Worm (Caenorhabditis elegans): ENCODE measurements around the gene H05C05.4.

H05C05.4 gene

ce11 chrIII:2920281-2920680, 25.7 kb downstream of the H05C05.4 start:
- TF ChIP-seq aly-1 (tag; optimal IDR thresholded peaks at IDR 0.05) (no peak), flt-1 (GFP tag; IDR thresholded peaks at IDR 0.05) (no peak), ets-7 (tag; optimal IDR thresholded peaks at IDR 0.05) (no peak), tra-4 (tag; optimal IDR thresholded peaks at IDR 0.05) (no peak), ama-1 (optimal IDR thresholded peaks at IDR 0.05) (no peak), scrt-1 (GFP tag; IDR thresholded peaks at IDR 0.05) (no peak)

- no peak for TF ChIP-seq sea-1 (GFP tag; conservative IDR thresholded peaks at IDR 0.05)
- no peak for TF ChIP-seq F13C5.2 (tag; optimal IDR thresholded peaks at IDR 0.05)
- TF ChIP-seq pes-1 (GFP tag; IDR thresholded peaks at IDR 0.05): no peak
- TF ChIP-seq tbx-37 (GFP tag; conservative IDR thresholded peaks at IDR 0.05): no peak
- no peak for TF ChIP-seq ceh-13 (GFP tag; optimal IDR thresholded peaks at IDR 0.05)
- no peak for TF ChIP-seq hnd-1 (tag; optimal IDR thresholded peaks at IDR 0.05)
- TF ChIP-seq hmbx-1 (tag; optimal IDR thresholded peaks at IDR 0.05): no peak
- TF ChIP-seq hmg-4 (GFP tag; optimal IDR thresholded peaks at IDR 0.05): no peak
- no peak for TF ChIP-seq flt-1 (GFP tag; IDR thresholded peaks at IDR 0.05)
- no peak for TF ChIP-seq B0310.2 (tag; optimal IDR thresholded peaks at IDR 0.05)
- no peak for TF ChIP-seq tbx-11 (GFP tag; IDR thresholded peaks at IDR 0.05)
- no peak for TF ChIP-seq ets-7 (tag; optimal IDR thresholded peaks at IDR 0.05)
- no peak for TF ChIP-seq ama-1 (optimal IDR thresholded peaks at IDR 0.05)
Observed at ce11 chrIII:2918655-2919054, 27.3 kb downstream of the H05C05.4 start.

- TF ChIP-seq F13C5.2 (tag; optimal IDR thresholded peaks at IDR 0.05): no peak
- TF ChIP-seq hmg-4 (GFP tag; optimal IDR thresholded peaks at IDR 0.05): no peak
Observed at ce11 chrIII:2914029-2914428, 32.0 kb downstream of the H05C05.4 start.

DNA sequence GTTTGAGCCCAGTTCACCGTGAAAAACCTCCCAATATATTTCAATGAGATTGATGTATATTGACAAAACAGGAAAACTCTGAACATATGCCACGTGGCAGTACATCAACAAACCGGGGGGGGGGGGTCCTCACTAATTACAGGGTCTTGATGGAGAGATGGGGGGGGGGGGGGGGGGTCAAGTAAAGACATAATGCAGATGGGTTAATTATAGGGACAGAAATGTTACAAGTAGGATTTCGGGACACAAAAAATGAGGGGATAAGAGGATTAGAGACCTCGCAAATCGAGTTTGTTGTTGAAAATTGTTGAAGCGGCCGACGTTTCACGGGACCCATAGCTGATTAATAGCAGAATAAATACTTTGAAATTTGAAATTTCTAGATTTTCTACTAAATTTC, 33.1 kb downstream of the H05C05.4 start:
- no peak for TF ChIP-seq tbx-37 (GFP tag; conservative IDR thresholded peaks at IDR 0.05)
- peak; percentile 32 for TF ChIP-seq ceh-36 (tag; optimal IDR thresholded peaks at IDR 0.05)
- no peak for TF ChIP-seq sea-1 (GFP tag; conservative IDR thresholded peaks at IDR 0.05)
- no peak for TF ChIP-seq hmbx-1 (tag; optimal IDR thresholded peaks at IDR 0.05)
- no peak for TF ChIP-seq hnd-1 (tag; optimal IDR thresholded peaks at IDR 0.05)
- no peak for TF ChIP-seq ets-7 (tag; optimal IDR thresholded peaks at IDR 0.05)
- TF ChIP-seq aly-1 (tag; optimal IDR thresholded peaks at IDR 0.05): no peak
- TF ChIP-seq B0310.2 (tag; optimal IDR thresholded peaks at IDR 0.05): no peak

ce11 chrIII:2910606-2911005, 35.4 kb downstream of the H05C05.4 start, which contains the start of gene cdh-1:
cdh-1 (plus strand) TSS chrIII:2910906.
- TF ChIP-seq aly-1 (tag; optimal IDR thresholded peaks at IDR 0.05) (no peak), sea-1 (GFP tag; conservative IDR thresholded peaks at IDR 0.05) (no peak), tbx-37 (GFP tag; conservative IDR thresholded peaks at IDR 0.05) (no peak), pes-1 (GFP tag; IDR thresholded peaks at IDR 0.05) (no peak), tbx-11 (GFP tag; IDR thresholded peaks at IDR 0.05) (no peak), B0310.2 (tag; optimal IDR thresholded peaks at IDR 0.05) (no peak), hmg-4 (GFP tag; optimal IDR thresholded peaks at IDR 0.05) (no peak), hmbx-1 (tag; optimal IDR thresholded peaks at IDR 0.05) (no peak)

ce11 chrIII:2908859-2909258, 37.1 kb downstream of the H05C05.4 start:
- TF ChIP-seq ceh-36 (tag; optimal IDR thresholded peaks at IDR 0.05) (no peak), sea-1 (GFP tag; conservative IDR thresholded peaks at IDR 0.05) (no peak), hmbx-1 (tag; optimal IDR thresholded peaks at IDR 0.05) (no peak), ceh-13 (GFP tag; optimal IDR thresholded peaks at IDR 0.05) (no peak), hnd-1 (tag; optimal IDR thresholded peaks at IDR 0.05) (no peak), B0310.2 (tag; optimal IDR thresholded peaks at IDR 0.05) (no peak), hmg-4 (GFP tag; optimal IDR thresholded peaks at IDR 0.05) (no peak), F13C5.2 (tag; optimal IDR thresholded peaks at IDR 0.05) (no peak)

DNA sequence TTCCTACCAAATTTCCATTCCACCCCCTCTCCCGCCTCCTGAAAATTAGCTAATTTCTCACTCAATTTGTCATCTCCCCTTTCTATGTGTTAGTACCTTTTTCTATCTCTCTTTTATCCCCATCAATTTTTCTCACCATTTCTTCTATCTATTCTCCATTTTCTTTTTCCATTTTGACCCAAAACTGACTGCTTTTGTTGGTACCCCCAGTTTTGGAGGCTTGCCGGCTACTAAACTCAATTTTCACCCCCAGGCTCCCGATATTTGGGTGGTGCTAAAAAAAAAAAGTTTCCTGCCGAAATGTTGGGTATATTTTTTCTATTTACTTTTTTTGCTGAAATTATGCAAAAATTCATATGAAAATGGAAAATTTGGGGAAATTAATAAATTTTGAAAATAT, 38.2 kb downstream of the H05C05.4 start:
- TF ChIP-seq hmg-4 (GFP tag; optimal IDR thresholded peaks at IDR 0.05) (no peak), aly-1 (tag; optimal IDR thresholded peaks at IDR 0.05) (no peak), B0310.2 (tag; optimal IDR thresholded peaks at IDR 0.05) (no peak), ceh-13 (GFP tag; optimal IDR thresholded peaks at IDR 0.05) (no peak), flt-1 (GFP tag; IDR thresholded peaks at IDR 0.05) (no peak), sea-1 (GFP tag; conservative IDR thresholded peaks at IDR 0.05) (no peak), tbx-11 (GFP tag; IDR thresholded peaks at IDR 0.05) (no peak), hmbx-1 (tag; optimal IDR thresholded peaks at IDR 0.05) (no peak)

ce11 chrIII:2904164-2904563, 41.8 kb downstream of the H05C05.4 start:
- TF ChIP-seq scrt-1 (GFP tag; IDR thresholded peaks at IDR 0.05): no peak
- no peak for TF ChIP-seq tbx-37 (GFP tag; conservative IDR thresholded peaks at IDR 0.05)
- no peak for TF ChIP-seq ceh-36 (tag; optimal IDR thresholded peaks at IDR 0.05)
- no peak for TF ChIP-seq aly-1 (tag; optimal IDR thresholded peaks at IDR 0.05)
- TF ChIP-seq hnd-1 (tag; optimal IDR thresholded peaks at IDR 0.05): no peak
- TF ChIP-seq hmg-4 (GFP tag; optimal IDR thresholded peaks at IDR 0.05): no peak
- TF ChIP-seq B0310.2 (tag; optimal IDR thresholded peaks at IDR 0.05): no peak
- TF ChIP-seq tbx-11 (GFP tag; IDR thresholded peaks at IDR 0.05): no peak
- TF ChIP-seq tra-4 (tag; optimal IDR thresholded peaks at IDR 0.05): no peak
- no peak for TF ChIP-seq hmbx-1 (tag; optimal IDR thresholded peaks at IDR 0.05)
- TF ChIP-seq sea-1 (GFP tag; conservative IDR thresholded peaks at IDR 0.05): no peak
- TF ChIP-seq ets-7 (tag; optimal IDR thresholded peaks at IDR 0.05): no peak
- no peak for TF ChIP-seq ceh-13 (GFP tag; optimal IDR thresholded peaks at IDR 0.05)
- TF ChIP-seq ama-1 (optimal IDR thresholded peaks at IDR 0.05): no peak

DNA sequence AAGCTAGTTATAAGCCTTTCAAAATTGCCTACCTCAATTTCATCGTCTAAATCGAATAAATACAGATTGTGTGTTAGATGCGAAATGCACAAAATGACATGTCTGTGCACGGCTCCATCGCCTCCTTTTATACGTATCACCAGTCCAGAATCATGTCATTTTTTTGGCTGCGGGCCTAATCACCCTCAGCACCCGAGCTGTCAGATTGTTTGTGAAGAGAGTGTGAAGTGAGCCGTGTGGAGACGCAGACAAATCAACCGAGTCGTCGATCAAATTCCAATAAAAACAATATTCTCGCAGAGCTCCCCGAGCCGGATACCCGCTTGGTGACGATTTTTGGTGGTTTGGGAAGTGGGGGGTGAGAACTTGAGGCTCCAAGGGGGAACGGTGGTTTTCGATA, 44.9 kb downstream of the H05C05.4 start, which contains the start of gene idpa-1:
idpa-1 (minus strand) TSS at position 101 of the 400 bp plus-strand sequence.
- TF ChIP-seq hnd-1 (tag; optimal IDR thresholded peaks at IDR 0.05) (no peak), hmg-4 (GFP tag; optimal IDR thresholded peaks at IDR 0.05) (no peak), ceh-13 (GFP tag; optimal IDR thresholded peaks at IDR 0.05) (no peak)
